Fruit fly (Drosophila melanogaster): ENCODE results near the gene rg.

rg gene

dm6 chrX:5083647-5084096 is 1.9 kb upstream of the rg start (continued):
- TF ChIP-seq CG32767 (GFP tag; IDR thresholded peaks at IDR 0.05) (peak; percentile 99), Oaz (GFP tag; IDR thresholded peaks at IDR 0.05) (peak; percentile 93), dan (GFP tag; IDR thresholded peaks at IDR 0.05) (peak; percentile 92), Camta (GFP tag; optimal IDR thresholded peaks at IDR 0.05) (peak; percentile 94), CG13624 (GFP tag; optimal IDR thresholded peaks at IDR 0.05) (peak; percentile 96), bigmax (GFP tag; optimal IDR thresholded peaks at IDR 0.05) (peak; percentile 24), Blimp-1 (GFP tag; optimal IDR thresholded peaks at IDR 0.05) (peak; percentile 84), CG6765 (GFP tag; optimal IDR thresholded peaks at IDR 0.05) (peak; percentile 90), CG1529 (GFP tag; optimal IDR thresholded peaks at IDR 0.05) (peak; percentile 92), eve (GFP tag; optimal IDR thresholded peaks at IDR 0.05) (peak; percentile 27 to 80), CG3065 (GFP tag; optimal IDR thresholded peaks at IDR 0.05) (peak; percentile 51), ERR (GFP tag; optimal IDR thresholded peaks at IDR 0.05) (peak; percentile 90), CG18011 (GFP tag; optimal IDR thresholded peaks at IDR 0.05) (peak; percentile 81), peb (GFP tag; IDR thresholded peaks at IDR 0.05) (peak; percentile 94), CG2712 (tag; optimal IDR thresholded peaks at IDR 0.05) (peak; percentile 93), nerfin-1 (tag; optimal IDR thresholded peaks at IDR 0.05) (peak; percentile 85), CG14014 (GFP tag; IDR thresholded peaks at IDR 0.05) (peak; percentile 97), CG7271 (tag; optimal IDR thresholded peaks at IDR 0.05) (peak; percentile 64), hb (GFP tag; IDR thresholded peaks at IDR 0.05; ENCODE audit: partially characterized antibody) (0 out of 3 replicates have a peak, but pooled peaks have one; percentile 47), stc (GFP tag; IDR thresholded peaks at IDR 0.05) (peak; percentile 97), CG2129 (GFP tag; IDR thresholded peaks at IDR 0.05; ENCODE audit: partially characterized antibody) (no peak), HLH3B (GFP tag; IDR thresholded peaks at IDR 0.05) (peak; percentile 97), Tbp (GFP tag; optimal IDR thresholded peaks at IDR 0.05) (no peak), cas (GFP tag; IDR thresholded peaks at IDR 0.05) (peak; percentile 94), cg (GFP tag; optimal IDR thresholded peaks at IDR 0.05) (no peak), CG4424 (GFP tag; optimal IDR thresholded peaks at IDR 0.05) (peak; percentile 92), zen (tag; optimal IDR thresholded peaks at IDR 0.05) (peak; percentile 88), mirr (GFP tag; optimal IDR thresholded peaks at IDR 0.05) (peak; percentile 92), CTCF (GFP tag; optimal IDR thresholded peaks at IDR 0.05) (peak; percentile 58), rib (GFP tag; IDR thresholded peaks at IDR 0.05) (peak; percentile 96), Vsx1 (GFP tag; optimal IDR thresholded peaks at IDR 0.05) (peak; percentile 90), CG43689 (GFP tag; IDR thresholded peaks at IDR 0.05) (peak; percentile 93), CG7745 (tag; optimal IDR thresholded peaks at IDR 0.05) (peak; percentile 28), CG6683 (GFP tag; optimal IDR thresholded peaks at IDR 0.05) (peak; percentile 91), D19B (GFP tag; optimal IDR thresholded peaks at IDR 0.05) (peak; percentile 83), CG11247 (GFP tag; IDR thresholded peaks at IDR 0.05) (peak; percentile 96), CG8359 (GFP tag; optimal IDR thresholded peaks at IDR 0.05; ENCODE audit: borderline replicate concordance) (peak; percentile 72), CG12219 (GFP tag; optimal IDR thresholded peaks at IDR 0.05) (peak; percentile 93), mld (GFP tag; IDR thresholded peaks at IDR 0.05; ENCODE audit: partially characterized antibody) (0 out of 3 replicates have a peak, but pooled peaks have one; percentile 55), wdn (GFP tag; IDR thresholded peaks at IDR 0.05) (peak; percentile 96), vfl (GFP tag; optimal IDR thresholded peaks at IDR 0.05) (peak; percentile 90), vnd (GFP tag; IDR thresholded peaks at IDR 0.05; ENCODE audit: partially characterized antibody) (peak; percentile 61), Rfx (GFP tag; IDR thresholded peaks at IDR 0.05) (peak; percentile 98), Optix (GFP tag; IDR thresholded peaks at IDR 0.05) (peak; percentile 98), CG15696 (tag; optimal IDR thresholded peaks at IDR 0.05) (peak; percentile 61), Xbp1 (GFP tag; optimal IDR thresholded peaks at IDR 0.05) (peak; percentile 95), CG13775 (GFP tag; optimal IDR thresholded peaks at IDR 0.05) (peak; percentile 92), lbe (GFP tag; optimal IDR thresholded peaks at IDR 0.05) (peak; percentile 83), Neu2 (GFP tag; optimal IDR thresholded peaks at IDR 0.05; ENCODE audit: borderline replicate concordance) (peak; percentile 87), ttk (GFP tag; IDR thresholded peaks at IDR 0.05) (peak; percentile 96), CG8388 (GFP tag; optimal IDR thresholded peaks at IDR 0.05) (peak; percentile 81)

Measured in whole organism, embryonic.